Worm (Caenorhabditis elegans) whole organism, L2 larva: Measurements from ENCODE around the gene R05H5.3.
A peak's percentile ranks its signal among the peaks of the same experiment; 100 is the strongest.

Experiments used
- C34F6.9 ChIP-seq: fragments of 150-350 bp; optimal IDR thresholded peaks from 2 replicates; lab custom pipeline; 2014; ENCODE audit warnings: missing biosample characterization, missing genetic modification characterization
- F13H6.1 ChIP-seq: sonication (generic microtip); optimal IDR thresholded peaks from 2 replicates; lab custom pipeline; 2016; ENCODE audit warnings: missing genetic modification characterization, missing compliant biosample characterization
- R02D3.7 ChIP-seq: fragments of 150-350 bp; optimal IDR thresholded peaks from 2 replicates; lab custom pipeline; 2014; ENCODE audit warnings: missing biosample characterization, missing genetic modification characterization
- Y55F3AM.14 ChIP-seq: fragments of 200-800 bp; sonication (Bioruptor generic); optimal IDR thresholded peaks from 2 replicates; lab custom pipeline; 2018; ENCODE audit warnings: mild to moderate bottlenecking, missing genetic modification characterization, missing compliant biosample characterization
- ZK546.5 ChIP-seq: sonication (generic microtip); optimal IDR thresholded peaks from 2 replicates; lab custom pipeline; 2017; ENCODE audit warnings: missing biosample characterization, missing genetic modification characterization
- alr-1 ChIP-seq: fragments of 150-350 bp; optimal IDR thresholded peaks from 2 replicates; lab custom pipeline; 2014; ENCODE audit warnings: missing biosample characterization, missing genetic modification characterization
- aly-2 ChIP-seq: fragments of 150-350 bp; optimal IDR thresholded peaks from 2 replicates; lab custom pipeline; 2014; ENCODE audit warnings: missing biosample characterization, missing genetic modification characterization
- ama-1 ChIP-seq: fragments of 150-350 bp; optimal IDR thresholded peaks from 2 replicates; lab custom pipeline; 2018; ENCODE audit warnings: inconsistent platforms
- blmp-1 ChIP-seq: sonication (generic microtip); optimal IDR thresholded peaks from 2 replicates; lab custom pipeline; 2017; ENCODE audit warnings: missing genetic modification characterization, mild to moderate bottlenecking, missing compliant biosample characterization, antibody characterized with exemption, moderate library complexity; ENCODE audit not compliant: insufficient read depth
- ceh-16 ChIP-seq: fragments of 150-350 bp; optimal IDR thresholded peaks from 2 replicates; lab custom pipeline; 2014; ENCODE audit warnings: missing biosample characterization, missing genetic modification characterization
- ceh-82 ChIP-seq: fragments of 150-350 bp; optimal IDR thresholded peaks from 2 replicates; lab custom pipeline; 2014; ENCODE audit warnings: missing biosample characterization, missing genetic modification characterization
- crh-2 ChIP-seq: sonication (generic microtip); optimal IDR thresholded peaks from 2 replicates; lab custom pipeline; 2017; ENCODE audit warnings: missing biosample characterization, missing genetic modification characterization
- egl-27 ChIP-seq: sonication (generic microtip); optimal IDR thresholded peaks from 3 replicates; lab custom pipeline; 2017; ENCODE audit warnings: missing biosample characterization, missing genetic modification reagents, missing genetic modification characterization
- elt-1 ChIP-seq: fragments of 150-350 bp; optimal IDR thresholded peaks from 2 replicates; lab custom pipeline; 2014; ENCODE audit warnings: missing biosample characterization, missing genetic modification characterization
- elt-3 ChIP-seq: sonication (generic microtip); optimal IDR thresholded peaks from 2 replicates; lab custom pipeline; 2017; ENCODE audit warnings: missing biosample characterization, missing genetic modification characterization
- fos-1 ChIP-seq: fragments of 150-350 bp; optimal IDR thresholded peaks from 2 replicates; lab custom pipeline; 2014; ENCODE audit warnings: missing biosample characterization, missing genetic modification characterization
- gmeb-1 ChIP-seq: fragments of 150-350 bp; optimal IDR thresholded peaks from 2 replicates; lab custom pipeline; 2014; ENCODE audit warnings: missing biosample characterization, missing genetic modification characterization
- lin-11 ChIP-seq: fragments of 150-350 bp; sonication (generic microtip); optimal IDR thresholded peaks from 2 replicates; lab custom pipeline; 2014; ENCODE audit warnings: missing biosample characterization, missing genetic modification characterization, inconsistent platforms, mixed read lengths
- lin-13 ChIP-seq: fragments of 150-350 bp; optimal IDR thresholded peaks from 2 replicates; lab custom pipeline; 2014; ENCODE audit warnings: missing biosample characterization, missing genetic modification reagents, missing genetic modification characterization
- lin-39 ChIP-seq: fragments of 150-350 bp; optimal IDR thresholded peaks from 2 replicates; lab custom pipeline; 2014; ENCODE audit warnings: missing biosample characterization, missing genetic modification reagents, missing genetic modification characterization
- mab-5 ChIP-seq: fragments of 150-350 bp; optimal IDR thresholded peaks from 2 replicates; lab custom pipeline; 2014; ENCODE audit warnings: missing biosample characterization, missing genetic modification characterization
- mdl-1 ChIP-seq, 2 experiments: fragments of 150-350 bp in 1 of 2; sonication (generic microtip) in 1 of 2; optimal IDR thresholded peaks; 2 replicates each; lab custom pipeline; 2017; ENCODE audit warnings: missing biosample characterization in 2 of 2, missing genetic modification characterization in 2 of 2
- nhr-11 ChIP-seq: fragments of 150-350 bp; optimal IDR thresholded peaks from 2 replicates; lab custom pipeline; 2014; ENCODE audit warnings: missing biosample characterization, missing genetic modification characterization
- nhr-12 ChIP-seq: fragments of 150-350 bp; optimal IDR thresholded peaks from 2 replicates; lab custom pipeline; 2014; ENCODE audit warnings: missing biosample characterization, missing genetic modification characterization
- nhr-129 ChIP-seq: fragments of 150-350 bp; optimal IDR thresholded peaks from 2 replicates; lab custom pipeline; 2014; ENCODE audit warnings: missing biosample characterization, missing genetic modification characterization
- nhr-21 ChIP-seq: fragments of 150-350 bp; optimal IDR thresholded peaks from 2 replicates; lab custom pipeline; 2014; ENCODE audit warnings: missing biosample characterization, missing genetic modification characterization
- nhr-23 ChIP-seq: fragments of 150-350 bp; optimal IDR thresholded peaks from 2 replicates; lab custom pipeline; 2014; ENCODE audit warnings: missing biosample characterization, missing genetic modification reagents, missing genetic modification characterization
- nhr-237 ChIP-seq: fragments of 150-350 bp; optimal IDR thresholded peaks from 2 replicates; lab custom pipeline; 2014; ENCODE audit warnings: missing biosample characterization, missing genetic modification characterization
- nhr-25 ChIP-seq: fragments of 150-350 bp; sonication (generic microtip); optimal IDR thresholded peaks from 3 replicates; lab custom pipeline; 2014; ENCODE audit warnings: missing biosample characterization, missing genetic modification characterization
- nhr-77 ChIP-seq: fragments of 150-350 bp; optimal IDR thresholded peaks from 2 replicates; lab custom pipeline; 2014; ENCODE audit warnings: missing biosample characterization, missing genetic modification characterization
- sem-4 ChIP-seq: fragments of 150-350 bp; optimal IDR thresholded peaks from 2 replicates; lab custom pipeline; 2014; ENCODE audit warnings: missing biosample characterization, missing genetic modification reagents, missing genetic modification characterization
- skn-1 ChIP-seq: sonication (generic microtip); optimal IDR thresholded peaks from 2 replicates; lab custom pipeline; 2017; ENCODE audit warnings: missing biosample characterization, missing genetic modification characterization
- sma-9 ChIP-seq, 2 experiments: fragments of 150-350 bp in 1 of 2; sonication (generic microtip) in 1 of 2; optimal IDR thresholded peaks; 2 replicates each; lab custom pipeline; 2014 to 2016; ENCODE audit warnings: missing genetic modification characterization in 2 of 2, mild to moderate bottlenecking in 1 of 2, missing biosample characterization in 1 of 2, missing compliant biosample characterization in 1 of 2, missing genetic modification reagents in 1 of 2, moderate library complexity in 1 of 2
- snpc-4 ChIP-seq: fragments of 150-350 bp; optimal IDR thresholded peaks from 2 replicates; lab custom pipeline; 2014; ENCODE audit warnings: missing biosample characterization, missing genetic modification characterization
- unc-39 ChIP-seq: fragments of 150-350 bp; optimal IDR thresholded peaks from 2 replicates; lab custom pipeline; 2014; ENCODE audit warnings: missing biosample characterization, missing genetic modification characterization
- unc-55 ChIP-seq: fragments of 150-350 bp; sonication (generic microtip); optimal IDR thresholded peaks from 3 replicates; lab custom pipeline; 2014; ENCODE audit warnings: missing biosample characterization, missing genetic modification reagents, missing genetic modification characterization
- zag-1 ChIP-seq: fragments of 150-350 bp; optimal IDR thresholded peaks from 2 replicates; lab custom pipeline; 2014; ENCODE audit warnings: missing biosample characterization, missing genetic modification characterization
- ztf-1 ChIP-seq: fragments of 200-800 bp; sonication (Bioruptor generic); conservative IDR thresholded peaks from 2 replicates; pipeline ENCODE4 v1.3.6; 2022; ENCODE audit warnings: missing genetic modification characterization, missing compliant biosample characterization
- ztf-11 ChIP-seq: sonication (generic microtip); optimal IDR thresholded peaks from 2 replicates; lab custom pipeline; 2017; ENCODE audit warnings: missing biosample characterization, missing genetic modification characterization
- ztf-4 ChIP-seq: fragments of 150-350 bp; optimal IDR thresholded peaks from 2 replicates; lab custom pipeline; 2014; ENCODE audit warnings: missing biosample characterization, missing genetic modification characterization

The R05H5.3 gene

DNA sequence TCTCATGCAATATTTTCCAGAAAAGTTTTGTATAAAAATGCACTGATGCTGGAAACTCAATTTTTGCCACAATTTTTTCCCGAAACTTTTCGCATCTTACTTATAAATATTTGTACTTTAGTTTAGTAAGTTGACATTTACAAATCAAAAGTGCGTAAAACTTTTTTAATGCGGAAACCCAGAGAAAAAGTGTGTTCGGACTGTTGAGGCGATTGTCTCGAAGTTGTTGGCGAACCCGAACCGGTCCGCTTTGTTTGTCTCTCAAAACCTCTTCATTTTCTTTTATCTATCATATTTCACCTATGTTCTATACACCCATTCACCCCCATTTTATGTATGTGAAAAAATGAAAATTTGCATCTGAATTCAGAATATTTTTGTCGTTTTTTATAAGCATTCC is 23.2 kb downstream of the R05H5.3 start:
- no peak for TF ChIP-seq R02D3.7
- TF ChIP-seq F13H6.1 (tag; lab: Kevin White, UChicago) = peak; percentile 26
- no peak for TF ChIP-seq crh-2 (tag; lab: Kevin White, UChicago)
- TF ChIP-seq sma-9 (GFP tag; optimal IDR thresholded peaks at IDR 0.05; lab: Kevin White, UChicago) = peak; percentile 29
- no peak for TF ChIP-seq sma-9 (tag; optimal IDR thresholded peaks at IDR 0.05; lab: Kevin White, UChicago)
- TF ChIP-seq nhr-237 (tag; lab: Kevin White, UChicago) = no peak
- no peak for TF ChIP-seq ztf-1 (GFP tag; lab: Robert Waterston, UW)
- peak; percentile 21 for TF ChIP-seq blmp-1 (tag; lab: Kevin White, UChicago)
- peak; percentile 48 for TF ChIP-seq nhr-25 (tag; lab: Kevin White, UChicago)
- TF ChIP-seq nhr-129 = no peak
- TF ChIP-seq fos-1 (tag; lab: Kevin White, UChicago) = no peak
- TF ChIP-seq unc-55 (GFP tag; lab: Kevin White, UChicago) = no peak

DNA sequence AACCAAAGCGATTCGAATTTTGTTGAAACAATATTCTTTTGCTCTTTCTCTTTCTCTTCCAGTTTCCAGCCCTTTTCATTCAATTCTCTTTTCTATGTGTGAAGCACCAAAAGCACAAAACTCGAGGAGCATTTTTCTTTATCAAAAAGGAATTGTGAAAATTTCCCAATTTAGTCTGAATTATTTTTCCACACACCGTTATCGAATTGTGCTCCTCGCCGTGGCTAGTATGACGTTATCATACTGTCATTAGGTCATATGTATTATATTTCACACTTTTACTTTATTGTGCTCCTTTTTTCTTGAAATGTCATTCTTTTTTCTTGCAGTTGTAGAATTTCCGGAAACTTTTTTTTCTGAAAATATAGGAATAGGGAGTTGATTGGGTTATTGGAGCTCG is 24.2 kb downstream of the R05H5.3 start:
- TF ChIP-seq nhr-77 (tag; lab: Kevin White, UChicago) (no peak), nhr-237 (tag; lab: Kevin White, UChicago) (no peak), zag-1 (tag; lab: Kevin White, UChicago) (no peak), ama-1 (no peak), nhr-21 (no peak), blmp-1 (tag; lab: Kevin White, UChicago) (no peak), nhr-129 (no peak), fos-1 (tag; lab: Kevin White, UChicago) (peak; percentile 94), nhr-12 (tag; lab: Kevin White, UChicago) (no peak), snpc-4 (tag; lab: Kevin White, UChicago) (no peak), aly-2 (tag; lab: Kevin White, UChicago) (no peak), gmeb-1 (peak; percentile 11), skn-1 (tag; lab: Kevin White, UChicago) (peak; percentile 65), F13H6.1 (tag; lab: Kevin White, UChicago) (no peak), lin-39 (no peak), sem-4 (tag; lab: Kevin White, UChicago) (no peak), mab-5 (tag; lab: Kevin White, UChicago) (no peak), ceh-82 (tag; lab: Kevin White, UChicago) (no peak), elt-1 (tag; lab: Kevin White, UChicago) (no peak), lin-11 (no peak), ztf-1 (GFP tag; lab: Robert Waterston, UW) (no peak), crh-2 (tag; lab: Kevin White, UChicago) (peak; percentile 33), mdl-1 (tag; optimal IDR thresholded peaks at IDR 0.05; lab: Kevin White, UChicago) (no peak), C34F6.9 (tag; lab: Kevin White, UChicago) (no peak), nhr-23 (tag; lab: Kevin White, UChicago) (no peak), sma-9 (GFP tag; optimal IDR thresholded peaks at IDR 0.05; lab: Kevin White, UChicago) (peak; percentile 45), sma-9 (tag; optimal IDR thresholded peaks at IDR 0.05; lab: Kevin White, UChicago) (no peak), Y55F3AM.14 (no peak), nhr-11 (tag; lab: Kevin White, UChicago) (no peak), elt-3 (no peak), unc-55 (GFP tag; lab: Kevin White, UChicago) (no peak), ZK546.5 (tag; lab: Kevin White, UChicago) (no peak), R02D3.7 (no peak), lin-13 (GFP tag; lab: Kevin White, UChicago) (no peak), alr-1 (tag; lab: Kevin White, UChicago) (no peak)

DNA sequence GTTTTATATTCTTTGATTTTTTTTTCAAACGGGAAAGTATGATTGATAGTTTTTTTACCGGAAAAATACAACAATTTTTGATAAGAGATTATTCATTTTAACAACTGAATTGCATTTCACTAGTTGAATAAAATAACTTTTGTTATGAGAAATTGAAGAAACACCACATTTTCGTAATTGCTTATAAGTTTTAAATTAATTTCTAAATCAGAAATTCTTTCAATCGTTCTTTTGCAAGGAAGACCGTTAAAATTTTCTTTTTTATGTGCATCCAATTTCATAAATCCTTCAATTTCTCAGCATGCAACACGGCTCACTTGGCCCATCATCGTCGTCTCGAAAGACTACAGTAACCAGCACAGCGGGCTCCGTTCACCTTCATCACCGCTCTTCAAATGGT is 25.2 kb downstream of the R05H5.3 start, which contains the start of gene plc-3:
plc-3 (plus strand) TSS at position 301 of the 400 bp plus-strand sequence.
- TF ChIP-seq blmp-1 (tag; lab: Kevin White, UChicago) = no peak
- TF ChIP-seq unc-39 = no peak
- TF ChIP-seq ceh-82 (tag; lab: Kevin White, UChicago) = no peak
- TF ChIP-seq nhr-12 (tag; lab: Kevin White, UChicago) = no peak
- no peak for TF ChIP-seq unc-55 (GFP tag; lab: Kevin White, UChicago)
- no peak for TF ChIP-seq aly-2 (tag; lab: Kevin White, UChicago)
- TF ChIP-seq lin-39 = no peak
- TF ChIP-seq ama-1 = no peak
- no peak for TF ChIP-seq elt-1 (tag; lab: Kevin White, UChicago)
- no peak for TF ChIP-seq ztf-11
- no peak for TF ChIP-seq crh-2 (tag; lab: Kevin White, UChicago)
- TF ChIP-seq ztf-4 (tag; lab: Kevin White, UChicago) = no peak
- TF ChIP-seq Y55F3AM.14 = no peak
- no peak for TF ChIP-seq sem-4 (tag; lab: Kevin White, UChicago)
- TF ChIP-seq ZK546.5 (tag; lab: Kevin White, UChicago) = no peak
- no peak for TF ChIP-seq egl-27
- no peak for TF ChIP-seq ceh-16 (tag; lab: Kevin White, UChicago)
- TF ChIP-seq R02D3.7 = no peak
- TF ChIP-seq, all 48 proteins: peak for 0
